Worm (Caenorhabditis elegans): ENCODE measurements around the gene F38E11.9.
A peak's percentile ranks its signal among the peaks of the same experiment; 100 is the strongest.

F38E11.9 gene

DNA sequence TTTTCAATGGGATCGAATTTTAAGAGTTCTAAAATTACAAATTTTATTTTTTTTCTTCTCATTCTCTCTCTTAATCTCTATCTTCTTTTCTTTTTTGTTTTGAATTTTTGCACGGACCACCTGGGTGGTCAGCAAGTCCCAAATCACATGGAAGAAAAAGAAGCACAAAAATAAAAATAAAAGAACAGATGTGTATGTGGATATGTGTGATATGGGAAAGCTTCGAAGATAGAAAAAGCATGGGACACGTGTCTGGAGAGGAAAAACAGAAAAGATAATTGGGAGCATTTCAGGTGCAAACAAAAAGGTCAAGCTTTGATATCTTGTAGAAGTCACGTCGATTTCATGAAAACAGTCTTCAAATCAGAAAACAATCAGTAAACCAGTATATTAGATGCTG, 3.4 kb upstream of the F38E11.9 start, which contains the start of gene hsp-12.6:
hsp-12.6 (minus strand) TSS at position 20 of the 400 bp plus-strand sequence.
- no peak for TF ChIP-seq lsy-2 (tag; optimal IDR thresholded peaks at IDR 0.05)
- TF ChIP-seq mes-2 (tag; optimal IDR thresholded peaks at IDR 0.05; ENCODE audit: poor library complexity, severe bottlenecking) = no peak
- TF ChIP-seq lin-15B (tag; optimal IDR thresholded peaks at IDR 0.05) = no peak
- no peak for TF ChIP-seq ceh-20 (GFP tag; IDR thresholded peaks at IDR 0.05)
- no peak for TF ChIP-seq rbr-2 (tag; optimal IDR thresholded peaks at IDR 0.05)
- no peak for TF ChIP-seq mdt-29 (GFP tag; IDR thresholded peaks at IDR 0.05)
- no peak for TF ChIP-seq snpc-4 (tag; optimal IDR thresholded peaks at IDR 0.05)
- TF ChIP-seq arid-1 (GFP tag; conservative IDR thresholded peaks at IDR 0.05) = no peak
- TF ChIP-seq daf-12 (tag; optimal IDR thresholded peaks at IDR 0.05) = no peak
- no peak for TF ChIP-seq zfp-3 (GFP tag; conservative IDR thresholded peaks at IDR 0.05)
- TF ChIP-seq nhr-11 (tag; optimal IDR thresholded peaks at IDR 0.05) = peak; percentile 54
- no peak for TF ChIP-seq mep-1 (tag; optimal IDR thresholded peaks at IDR 0.05)
- TF ChIP-seq ces-1 (GFP tag; optimal IDR thresholded peaks at IDR 0.05) = no peak
- TF ChIP-seq nhr-25 (tag; optimal IDR thresholded peaks at IDR 0.05; ENCODE audit: borderline replicate concordance, insufficient read depth) = no peak
- TF ChIP-seq aly-2 (tag; optimal IDR thresholded peaks at IDR 0.05) = no peak
- no peak for TF ChIP-seq fos-1 (tag; optimal IDR thresholded peaks at IDR 0.05)
- no peak for TF ChIP-seq zfp-2 (tag; optimal IDR thresholded peaks at IDR 0.05)
- TF ChIP-seq mxl-3 (GFP tag; optimal IDR thresholded peaks at IDR 0.05) = no peak
- TF ChIP-seq hlh-30 (tag; optimal IDR thresholded peaks at IDR 0.05; ENCODE audit: insufficient read depth) = peak; percentile 48
- no peak for TF ChIP-seq duxl-1 (tag; optimal IDR thresholded peaks at IDR 0.05; ENCODE audit: poor library complexity)
- peak in 1 of 2 experiments; percentile 80 for TF ChIP-seq daf-16 (GFP tag; optimal IDR thresholded peaks at IDR 0.05)
- no peak for TF ChIP-seq daf-16 (tag; optimal IDR thresholded peaks at IDR 0.05)
- TF ChIP-seq dmd-9 (GFP tag; IDR thresholded peaks at IDR 0.05) = no peak

DNA sequence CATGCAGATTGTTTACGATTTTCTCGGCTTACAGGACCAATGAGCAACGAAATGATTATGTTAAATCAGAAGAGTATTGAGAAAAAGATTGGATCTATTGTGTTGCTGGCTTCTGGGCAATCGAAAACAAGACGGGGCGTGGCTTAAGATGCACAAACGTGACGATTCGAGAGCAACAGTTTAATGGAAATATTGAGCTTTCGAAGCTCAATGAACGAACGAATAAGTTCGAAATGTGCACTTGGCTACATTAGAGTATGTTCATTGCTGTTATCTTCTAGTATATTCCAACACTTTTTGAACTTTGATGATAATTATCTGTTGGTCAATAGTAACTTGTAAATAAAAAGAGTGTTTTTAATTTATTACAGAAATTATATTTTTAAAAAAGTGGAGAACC, 1.6 kb upstream of the F38E11.9 start, which contains the start of gene hsp-12.3:
hsp-12.3 (minus strand) TSS at position 101 of the 400 bp plus-strand sequence.
- peak in 1 of 2 experiments; percentile 1 for TF ChIP-seq hif-1 (tag; optimal IDR thresholded peaks at IDR 0.05)
- no peak for TF ChIP-seq arid-1 (GFP tag; conservative IDR thresholded peaks at IDR 0.05)

DNA sequence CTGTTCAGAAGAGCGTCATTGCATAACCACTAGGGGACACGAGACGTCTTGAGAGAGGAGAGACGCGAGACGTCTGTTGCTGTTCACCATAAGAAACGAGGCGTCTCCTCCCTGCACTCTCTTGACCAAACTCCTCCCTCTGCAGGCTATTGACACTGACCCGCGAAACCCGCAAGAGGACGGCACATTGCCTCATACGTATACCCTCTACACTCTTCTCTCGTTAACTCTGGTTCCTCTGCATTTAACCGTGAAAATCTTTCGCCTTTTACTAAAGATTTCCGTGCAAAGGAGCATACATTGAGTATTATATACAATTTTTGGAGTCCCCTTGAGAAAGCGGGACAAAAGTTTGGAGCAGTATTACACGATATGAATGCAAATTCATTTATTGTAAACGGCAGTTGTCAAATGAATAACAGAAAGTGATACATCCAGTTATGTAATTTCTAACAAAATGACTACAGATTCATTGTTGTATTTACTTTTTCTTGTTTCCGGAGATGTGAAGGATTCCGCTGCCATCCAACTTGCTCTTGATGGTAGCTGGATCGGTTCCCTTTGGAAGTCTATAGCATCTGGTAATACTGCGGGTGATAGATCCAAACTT, 682 bp upstream of the F38E11.9 start:
- TF ChIP-seq ZK546.5 (tag; optimal IDR thresholded peaks at IDR 0.05) (peak in 1 of 2 experiments; percentile 1), R02D3.7 (tag; optimal IDR thresholded peaks at IDR 0.05) (no peak), tra-1 (GFP tag; IDR thresholded peaks at IDR 0.05) (peak; percentile 39; the same call in 1 of the 2 replicates), attf-4 (tag; optimal IDR thresholded peaks at IDR 0.05) (no peak), rbr-2 (tag; optimal IDR thresholded peaks at IDR 0.05) (peak; percentile 95), zip-2 (tag; optimal IDR thresholded peaks at IDR 0.05) (peak; percentile 74), mxl-2 (GFP tag; conservative IDR thresholded peaks at IDR 0.05) (no peak), ceh-44 (GFP tag; IDR thresholded peaks at IDR 0.05) (0 out of 2 replicates have a peak, but pooled peaks have one; percentile 47), ceh-32 (tag; optimal IDR thresholded peaks at IDR 0.05; ENCODE audit: poor library complexity) (peak; percentile 53), nhr-10 (tag; optimal IDR thresholded peaks at IDR 0.05) (peak; percentile 87), sdz-12 (GFP tag; optimal IDR thresholded peaks at IDR 0.05) (no peak), hlh-30 (tag; optimal IDR thresholded peaks at IDR 0.05; ENCODE audit: insufficient read depth) (peak; percentile 90), mdt-29 (GFP tag; IDR thresholded peaks at IDR 0.05) (peak; percentile 67; the same call in 1 of the 2 replicates), Y5F2A.4 (GFP tag; optimal IDR thresholded peaks at IDR 0.05) (peak; percentile 9), madf-5 (GFP tag; IDR thresholded peaks at IDR 0.05) (no peak), mxl-3 (GFP tag; optimal IDR thresholded peaks at IDR 0.05) (peak; percentile 77), fkh-10 (GFP tag; optimal IDR thresholded peaks at IDR 0.05) (peak; percentile 88), arid-1 (GFP tag; conservative IDR thresholded peaks at IDR 0.05) (peak; percentile 74), dmd-6 (GFP tag; IDR thresholded peaks at IDR 0.05) (peak; percentile 90), unc-130 (GFP tag; optimal IDR thresholded peaks at IDR 0.05) (peak; percentile 78), daf-19 (GFP tag; conservative IDR thresholded peaks at IDR 0.05) (peak; percentile 72; the same call in 1 of the 2 replicates), T26A8.4 (GFP tag; IDR thresholded peaks at IDR 0.05) (peak; percentile 93), zag-1 (tag; optimal IDR thresholded peaks at IDR 0.05) (peak; percentile 37), ama-1 (optimal IDR thresholded peaks at IDR 0.05) (peak; percentile 99), ceh-20 (GFP tag; IDR thresholded peaks at IDR 0.05) (peak; percentile 88), egl-43 (GFP tag; IDR thresholded peaks at IDR 0.05) (peak; percentile 84), mes-2 (tag; optimal IDR thresholded peaks at IDR 0.05; ENCODE audit: poor library complexity, severe bottlenecking) (peak; percentile 88), D1046.2 (GFP tag; IDR thresholded peaks at IDR 0.05) (no peak), unc-39 (tag; optimal IDR thresholded peaks at IDR 0.05) (no peak), snpc-4 (tag; optimal IDR thresholded peaks at IDR 0.05) (peak; percentile 97)
